Worm (Caenorhabditis elegans): ENCODE measurements around the gene Y51A2A.5.
"Not testable (repeated sequence)": the region's sequence is repeated elsewhere in the genome, so short reads cannot be mapped to it uniquely, and the experiment has no call there.

The Y51A2A.5 gene

DNA sequence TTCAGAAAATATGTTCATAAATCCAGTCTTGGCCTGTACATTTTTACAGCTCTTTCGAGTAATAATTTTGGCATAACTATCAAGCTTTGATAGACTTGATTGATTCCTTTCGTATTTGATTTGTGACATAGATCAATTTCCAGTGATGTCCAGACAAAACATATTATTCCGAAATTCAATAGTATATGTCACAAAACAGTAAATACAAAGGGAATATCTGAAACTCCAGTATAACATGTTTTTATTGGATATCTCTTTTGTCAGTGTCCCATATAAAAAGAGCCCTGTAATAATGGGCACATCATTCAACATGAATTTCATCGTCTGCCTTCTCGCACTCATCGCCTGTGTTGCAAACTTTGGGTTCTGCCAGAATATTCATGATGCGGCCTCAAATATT lies 8.0 kb upstream of the Y51A2A.5 start, which contains the start of gene Y51A2A.4:
Gene Y51A2A.4, plus strand, starts transcription at position 301 of the 400 bp plus-strand sequence.
- no peak for TF ChIP-seq tra-1 (GFP tag; IDR thresholded peaks at IDR 0.05)
- no peak for TF ChIP-seq dpl-1 (GFP tag; optimal IDR thresholded peaks at IDR 0.05)
- no peak for TF ChIP-seq cey-2 (tag; optimal IDR thresholded peaks at IDR 0.05; ENCODE audit: borderline replicate concordance, insufficient read depth)
- no peak for TF ChIP-seq nhr-237 (tag; optimal IDR thresholded peaks at IDR 0.05)
- no peak for TF ChIP-seq T26A8.4 (GFP tag; IDR thresholded peaks at IDR 0.05)
- no peak for TF ChIP-seq zfp-3 (GFP tag; conservative IDR thresholded peaks at IDR 0.05)

DNA sequence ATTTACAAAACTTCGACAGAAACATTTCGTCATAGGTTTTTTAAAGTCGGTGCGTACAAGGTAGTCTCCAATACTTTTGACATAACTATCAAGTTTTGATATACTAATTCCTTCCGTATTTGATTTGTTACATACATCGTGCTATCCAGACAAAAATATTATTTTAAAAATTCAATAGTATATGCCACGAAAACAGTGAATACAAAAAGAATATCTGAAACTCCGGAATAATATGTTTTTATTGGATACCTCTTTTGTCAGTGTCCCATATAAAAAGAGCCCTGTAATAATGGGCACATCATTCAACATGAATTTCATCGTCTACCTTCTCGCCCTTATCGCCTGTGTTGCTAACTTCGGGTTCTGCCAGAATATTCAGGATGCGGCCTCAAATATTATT lies 6.3 kb upstream of the Y51A2A.5 start, which contains the start of gene Y51A2A.12:
Gene Y51A2A.12, plus strand, starts transcription at position 301 of the 400 bp plus-strand sequence.
- no peak for TF ChIP-seq lin-39 (tag; optimal IDR thresholded peaks at IDR 0.05)
- no peak for TF ChIP-seq zip-11 (GFP tag; IDR thresholded peaks at IDR 0.05)
- TF ChIP-seq nhr-76 (tag; optimal IDR thresholded peaks at IDR 0.05): no peak
- TF ChIP-seq nhr-6 (tag; optimal IDR thresholded peaks at IDR 0.05): no peak

DNA sequence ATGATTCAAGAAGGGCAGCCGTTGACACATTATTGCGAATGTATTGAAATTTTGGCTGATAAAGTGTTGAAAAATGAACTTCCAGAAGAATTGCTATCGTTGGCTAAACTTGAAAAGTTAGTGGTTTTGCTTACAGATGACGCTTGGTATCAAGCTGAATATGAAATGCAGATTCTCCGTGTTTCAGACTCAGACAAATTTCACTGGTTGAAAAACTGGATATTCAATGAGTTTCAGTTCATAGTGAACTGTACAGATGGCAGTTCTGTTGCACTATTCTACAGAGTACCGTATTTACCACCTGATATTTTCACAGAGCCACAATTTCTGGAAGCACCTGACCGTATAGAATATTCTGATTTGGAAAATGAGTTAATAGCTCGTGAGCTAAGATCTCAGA lies 707 bp downstream of the Y51A2A.5 start:
- TF ChIP-seq unc-62 (GFP tag; optimal IDR thresholded peaks at IDR 0.05 in 1 of 2): peak in 1 of 2 experiments; percentile 96
- TF ChIP-seq unc-62 (tag; optimal IDR thresholded peaks at IDR 0.05): no peak
- TF ChIP-seq nhr-28 (tag; optimal IDR thresholded peaks at IDR 0.05): no peak

- not testable (repeated sequence) for TF ChIP-seq fkh-10 (GFP tag; optimal IDR thresholded peaks at IDR 0.05); nhr-10 (tag; optimal IDR thresholded peaks at IDR 0.05); arid-1 (GFP tag; conservative IDR thresholded peaks at IDR 0.05)
These were observed 3.8 kb downstream of the Y51A2A.5 start, which contains the start of gene Y51A2A.6 for ce11 chrV:18302414-18302813. TSS of gene Y51A2A.6 (plus strand) at chrV:18302714.

ce11 chrV:18318312-18318711 lies 19.7 kb downstream of the Y51A2A.5 start, which contains the start of gene fbxb-119:
TSS of gene fbxb-119 (plus strand) at chrV:18318612.
- peak in 1 of 2 experiments; percentile 23 for TF ChIP-seq unc-62 (GFP tag; optimal IDR thresholded peaks at IDR 0.05 in 1 of 2)
- no peak for TF ChIP-seq unc-62 (tag; optimal IDR thresholded peaks at IDR 0.05)
- no peak for TF ChIP-seq ztf-7 (tag; optimal IDR thresholded peaks at IDR 0.05)

DNA sequence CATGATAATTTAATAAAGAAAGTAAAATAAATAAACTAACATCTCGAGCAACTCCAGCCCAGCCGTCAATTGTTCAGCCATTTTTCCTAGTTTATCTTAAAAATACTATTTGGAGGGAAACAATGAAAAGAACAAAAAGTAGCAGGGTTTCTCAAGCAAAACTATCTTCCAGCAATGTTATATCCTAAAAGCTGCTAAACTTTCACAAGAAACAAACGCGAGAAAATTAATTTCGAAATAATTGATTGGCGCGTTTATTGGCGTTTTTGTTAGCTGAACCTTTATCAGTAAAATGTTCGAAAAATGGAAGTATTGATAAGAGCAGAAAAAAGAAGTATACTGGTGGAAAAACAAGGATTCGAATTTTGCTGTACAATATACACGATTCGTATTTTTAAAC lies 24.6 kb downstream of the Y51A2A.5 start, which contains the start of gene B0462.5:
Gene B0462.5, minus strand, starts transcription at position 101 of the 400 bp plus-strand sequence.
- TF ChIP-seq pqm-1 (tag; optimal IDR thresholded peaks at IDR 0.05) (peak; percentile 74), Y75B8A.6 (GFP tag; IDR thresholded peaks at IDR 0.05) (no peak), dmd-8 (GFP tag; IDR thresholded peaks at IDR 0.05) (no peak), nhr-48 (tag; optimal IDR thresholded peaks at IDR 0.05) (no peak)

DNA sequence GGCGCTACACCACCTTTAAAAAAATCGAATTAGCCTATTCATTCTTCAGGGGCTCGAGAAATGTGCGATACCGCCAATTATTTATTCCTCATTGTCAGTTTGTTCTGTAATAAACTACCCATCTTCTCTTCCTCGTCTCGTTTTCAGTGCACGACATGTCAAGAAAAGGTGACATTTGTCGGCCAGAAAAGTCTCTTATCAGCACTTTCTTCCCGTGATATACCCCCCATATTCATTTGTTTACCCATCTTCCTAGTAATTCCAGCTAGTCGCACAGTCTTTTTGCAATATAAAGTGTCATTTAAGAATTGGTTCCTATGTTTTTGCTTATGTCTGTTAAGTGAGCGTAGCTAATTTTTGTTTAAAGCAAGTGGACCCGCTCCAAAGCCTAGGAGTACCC lies 25.9 kb downstream of the Y51A2A.5 start:
- TF ChIP-seq aha-1 (tag): no peak
- no peak for TF ChIP-seq hlh-30 (tag; optimal IDR thresholded peaks at IDR 0.05; ENCODE audit: insufficient read depth)
- no peak for TF ChIP-seq zag-1 (tag; optimal IDR thresholded peaks at IDR 0.05)
- TF ChIP-seq nhr-42 (GFP tag; IDR thresholded peaks at IDR 0.05): no peak
- no peak for TF ChIP-seq tra-1 (GFP tag; IDR thresholded peaks at IDR 0.05)
- TF ChIP-seq lin-1 (GFP tag; IDR thresholded peaks at IDR 0.05): no peak
- 0 out of 2 replicates have a peak, but pooled peaks have one; percentile 18 for TF ChIP-seq php-3 (GFP tag; IDR thresholded peaks at IDR 0.05)
- no peak for TF ChIP-seq hif-1 (tag; optimal IDR thresholded peaks at IDR 0.05)
- no peak for TF ChIP-seq T26A8.4 (GFP tag; IDR thresholded peaks at IDR 0.05)
- peak; percentile 66 for TF ChIP-seq pqm-1 (tag; optimal IDR thresholded peaks at IDR 0.05)
- no peak for TF ChIP-seq madf-9 (GFP tag; conservative IDR thresholded peaks at IDR 0.05)
- TF ChIP-seq dmd-6 (GFP tag; IDR thresholded peaks at IDR 0.05): peak; percentile 55
- no peak for TF ChIP-seq nhr-237 (tag; optimal IDR thresholded peaks at IDR 0.05)
- no peak for TF ChIP-seq duxl-1 (tag; optimal IDR thresholded peaks at IDR 0.05; ENCODE audit: poor library complexity)
- TF ChIP-seq mes-2 (tag; optimal IDR thresholded peaks at IDR 0.05; ENCODE audit: poor library complexity, severe bottlenecking): no peak
- TF ChIP-seq dpl-1 (GFP tag; optimal IDR thresholded peaks at IDR 0.05): no peak
- TF ChIP-seq zip-11 (GFP tag; IDR thresholded peaks at IDR 0.05): no peak
- TF ChIP-seq nhr-10 (tag; optimal IDR thresholded peaks at IDR 0.05): no peak
- peak; percentile 39 for TF ChIP-seq hlh-11 (tag; optimal IDR thresholded peaks at IDR 0.05)
- no peak for TF ChIP-seq snpc-4 (tag; optimal IDR thresholded peaks at IDR 0.05)
- no peak for TF ChIP-seq Y5F2A.4 (GFP tag; optimal IDR thresholded peaks at IDR 0.05)
- TF ChIP-seq ZK337.2 (GFP tag; IDR thresholded peaks at IDR 0.05): no peak
- TF ChIP-seq egl-43 (GFP tag; IDR thresholded peaks at IDR 0.05): no peak
- no peak for TF ChIP-seq zip-2 (tag; optimal IDR thresholded peaks at IDR 0.05)
- TF ChIP-seq set-16 (GFP tag; IDR thresholded peaks at IDR 0.05): no peak
- TF ChIP-seq nhr-28 (tag; optimal IDR thresholded peaks at IDR 0.05): peak; percentile 48
